Fruit fly (Drosophila melanogaster) whole organism: Measurements from ENCODE around the gene Acp63F.

Experiments used
- CG8478 ChIP-seq: fragments of >200 bp; optimal IDR thresholded peaks from 2 replicates; lab custom pipeline; 2018; ENCODE audit warnings: inconsistent platforms
- Dll ChIP-seq: fragments of >200 bp; optimal IDR thresholded peaks from 2 replicates; lab custom pipeline; 2017
- EcR ChIP-seq, 2 experiments: fragments of >200 bp; optimal IDR thresholded peaks; 2 replicates each; lab custom pipeline; 2017; ENCODE audit warnings: missing biosample characterization in 2 of 2, missing genetic modification characterization in 2 of 2, missing genetic modification reagents in 2 of 2
- pan ChIP-seq: fragments of >200 bp; optimal IDR thresholded peaks from 2 replicates; lab custom pipeline; 2017
- psq ChIP-seq: fragments of >200 bp; optimal IDR thresholded peaks from 2 replicates; lab custom pipeline; 2017
- usp ChIP-seq: fragments of >200 bp; optimal IDR thresholded peaks from 2 replicates; lab custom pipeline; 2017; ENCODE audit warnings: missing biosample characterization, missing genetic modification characterization, mixed read lengths

Acp63F gene

dm6 chr3L:3816254-3816653, at the start of gene Acp63F:
TSS of gene Acp63F (minus strand) at chr3L:3816354.
- no peak for TF ChIP-seq psq (lab: Kevin White, UChicago)
- TF ChIP-seq EcR (GFP tag; optimal IDR thresholded peaks at IDR 0.05; lab: Kevin White, UChicago): no peak
- no peak for TF ChIP-seq pan (lab: Kevin White, UChicago)
- no peak for TF ChIP-seq Dll
- TF ChIP-seq CG8478 (lab: Kevin White, UChicago): no peak
- no peak for TF ChIP-seq usp

- no peak for TF ChIP-seq Dll
- TF ChIP-seq usp: no peak
- TF ChIP-seq EcR (GFP tag; optimal IDR thresholded peaks at IDR 0.05; lab: Kevin White, UChicago): no peak
- no peak for TF ChIP-seq pan (lab: Kevin White, UChicago)
- no peak for TF ChIP-seq CG8478 (lab: Kevin White, UChicago)
- no peak for TF ChIP-seq psq (lab: Kevin White, UChicago)
Measured at dm6 chr3L:3865290-3865891, 49.2 kb upstream of the Acp63F start.

- no peak for TF ChIP-seq usp
- no peak for TF ChIP-seq psq (lab: Kevin White, UChicago)
- no peak for TF ChIP-seq CG8478 (lab: Kevin White, UChicago)
- TF ChIP-seq pan (lab: Kevin White, UChicago): no peak
- no peak for TF ChIP-seq EcR (GFP tag; optimal IDR thresholded peaks at IDR 0.05; lab: Kevin White, UChicago)
- TF ChIP-seq Dll: no peak
Measured at dm6 chr3L:3863462-3863861, 47.3 kb upstream of the Acp63F start.

- TF ChIP-seq EcR (GFP tag; optimal IDR thresholded peaks at IDR 0.05; lab: Kevin White, UChicago) (no peak), psq (lab: Kevin White, UChicago) (no peak), usp (no peak), pan (lab: Kevin White, UChicago) (no peak), CG8478 (lab: Kevin White, UChicago) (no peak), Dll (no peak)
Measured at dm6 chr3L:3862504-3863380, 46.6 kb upstream of the Acp63F start.

dm6 chr3L:3856004-3856403, 39.9 kb upstream of the Acp63F start:
- no peak for TF ChIP-seq EcR (GFP tag; optimal IDR thresholded peaks at IDR 0.05; lab: Kevin White, UChicago)
- TF ChIP-seq Dll: no peak
- TF ChIP-seq usp: no peak

dm6 chr3L:3855194-3855980, 39.2 kb upstream of the Acp63F start:
- no peak for TF ChIP-seq CG8478 (lab: Kevin White, UChicago)
- TF ChIP-seq EcR (GFP tag; optimal IDR thresholded peaks at IDR 0.05; lab: Kevin White, UChicago): no peak
- no peak for TF ChIP-seq usp
- TF ChIP-seq Dll: no peak
- no peak for TF ChIP-seq pan (lab: Kevin White, UChicago)
- no peak for TF ChIP-seq psq (lab: Kevin White, UChicago)

- TF ChIP-seq pan (lab: Kevin White, UChicago) (no peak), Dll (no peak), CG8478 (lab: Kevin White, UChicago) (no peak), psq (lab: Kevin White, UChicago) (no peak), usp (no peak), EcR (GFP tag; optimal IDR thresholded peaks at IDR 0.05; lab: Kevin White, UChicago) (no peak)
Measured at dm6 chr3L:3852842-3853241, 36.7 kb upstream of the Acp63F start.

- no peak for TF ChIP-seq pan (lab: Kevin White, UChicago)
- no peak for TF ChIP-seq Dll
- TF ChIP-seq usp: no peak
- TF ChIP-seq psq (lab: Kevin White, UChicago): no peak
Measured at dm6 chr3L:3851847-3852246, 35.7 kb upstream of the Acp63F start.

- TF ChIP-seq pan (lab: Kevin White, UChicago) (no peak), psq (lab: Kevin White, UChicago) (no peak), CG8478 (lab: Kevin White, UChicago) (no peak), usp (no peak), Dll (no peak), EcR (GFP tag; optimal IDR thresholded peaks at IDR 0.05; lab: Kevin White, UChicago) (no peak)
Measured at dm6 chr3L:3851048-3851447, 34.9 kb upstream of the Acp63F start.

- no peak for TF ChIP-seq Dll
- TF ChIP-seq psq (lab: Kevin White, UChicago): no peak
- no peak for TF ChIP-seq EcR (GFP tag; optimal IDR thresholded peaks at IDR 0.05; lab: Kevin White, UChicago)
- TF ChIP-seq pan (lab: Kevin White, UChicago): no peak
- no peak for TF ChIP-seq CG8478 (lab: Kevin White, UChicago)
- TF ChIP-seq usp: no peak
Measured at dm6 chr3L:3850477-3850876, 34.3 kb upstream of the Acp63F start.

dm6 chr3L:3849763-3850162, 33.6 kb upstream of the Acp63F start:
- TF ChIP-seq Dll (no peak), CG8478 (lab: Kevin White, UChicago) (no peak), psq (lab: Kevin White, UChicago) (no peak), EcR (GFP tag; optimal IDR thresholded peaks at IDR 0.05; lab: Kevin White, UChicago) (no peak), pan (lab: Kevin White, UChicago) (no peak), usp (no peak)
